Worm (Caenorhabditis elegans): Measurements from ENCODE around the gene F13D2.1.

- TF ChIP-seq B0310.2 (tag; optimal IDR thresholded peaks at IDR 0.05) (no peak), ama-1 (optimal IDR thresholded peaks at IDR 0.05) (no peak), pes-1 (GFP tag; IDR thresholded peaks at IDR 0.05) (no peak), sea-1 (GFP tag; conservative IDR thresholded peaks at IDR 0.05) (no peak), tbx-37 (GFP tag; conservative IDR thresholded peaks at IDR 0.05) (no peak), ceh-13 (GFP tag; optimal IDR thresholded peaks at IDR 0.05) (no peak), scrt-1 (GFP tag; IDR thresholded peaks at IDR 0.05) (no peak), ets-7 (tag; optimal IDR thresholded peaks at IDR 0.05) (no peak), flt-1 (GFP tag; IDR thresholded peaks at IDR 0.05) (no peak), F13C5.2 (tag; optimal IDR thresholded peaks at IDR 0.05) (no peak), hnd-1 (tag; optimal IDR thresholded peaks at IDR 0.05) (no peak)
Measured at ce11 chrX:11114420-11114819, 75.0 kb downstream of the F13D2.1 start.
